Worm (Caenorhabditis elegans): ENCODE measurements around the gene T02C12.5.

- TF ChIP-seq nhr-11 (tag; optimal IDR thresholded peaks at IDR 0.05) (no peak), jun-1 (tag; optimal IDR thresholded peaks at IDR 0.05) (no peak), nhr-237 (tag; optimal IDR thresholded peaks at IDR 0.05) (no peak), nfya-1 (tag; optimal IDR thresholded peaks at IDR 0.05; ENCODE audit: insufficient read depth) (no peak), fos-1 (tag; optimal IDR thresholded peaks at IDR 0.05) (no peak)
These were observed 20.9 kb downstream of the T02C12.5 start for ce11 chrIII:4007017-4007416.
